Fruit fly (Drosophila melanogaster): ENCODE results near the gene Drsl6.

Drsl6 gene

dm6 chr3L:3303087-3303526 lies 33.1 kb downstream of the Drsl6 start, which contains the start of gene CG14968 (continued):
- peak; percentile 97 for TF ChIP-seq so (GFP tag; IDR thresholded peaks at IDR 0.05)
- TF ChIP-seq rib (GFP tag; IDR thresholded peaks at IDR 0.05) = peak; percentile 94
- peak; percentile 85 for TF ChIP-seq Camta (GFP tag; optimal IDR thresholded peaks at IDR 0.05)
- peak; percentile 62 for TF ChIP-seq CG34376 (GFP tag; optimal IDR thresholded peaks at IDR 0.05)
- TF ChIP-seq CG14441 (GFP tag; IDR thresholded peaks at IDR 0.05) = peak; percentile 95
- TF ChIP-seq BtbVII (GFP tag; optimal IDR thresholded peaks at IDR 0.05) = peak; percentile 88
- TF ChIP-seq HLH4C (GFP tag; IDR thresholded peaks at IDR 0.05; ENCODE audit: partially characterized antibody) = no peak
- peak; percentile 96 for TF ChIP-seq row (GFP tag; IDR thresholded peaks at IDR 0.05)
- peak; percentile 79 for TF ChIP-seq gcm (GFP tag; optimal IDR thresholded peaks at IDR 0.05)
- TF ChIP-seq CG6683 (GFP tag; optimal IDR thresholded peaks at IDR 0.05) = peak; percentile 89
- peak; percentile 97 for TF ChIP-seq CG2678 (tag; optimal IDR thresholded peaks at IDR 0.05)
- TF ChIP-seq CG3065 (GFP tag; optimal IDR thresholded peaks at IDR 0.05) = peak; percentile 70
- TF ChIP-seq CG17186 (GFP tag; optimal IDR thresholded peaks at IDR 0.05) = no peak
- TF ChIP-seq CG1792 (GFP tag; optimal IDR thresholded peaks at IDR 0.05) = peak; percentile 76
- peak; percentile 36 for TF ChIP-seq her (GFP tag; optimal IDR thresholded peaks at IDR 0.05)
- TF ChIP-seq Elba2 (GFP tag; optimal IDR thresholded peaks at IDR 0.05) = no peak
- TF ChIP-seq Bgb (GFP tag; IDR thresholded peaks at IDR 0.05; ENCODE audit: partially characterized antibody) = no peak
- TF ChIP-seq HLH3B (GFP tag; IDR thresholded peaks at IDR 0.05) = peak; percentile 96
- peak; percentile 84 for TF ChIP-seq tio (GFP tag; optimal IDR thresholded peaks at IDR 0.05)
- TF ChIP-seq CG15269 (tag; optimal IDR thresholded peaks at IDR 0.05) = peak; percentile 97
- TF ChIP-seq CG17328 (GFP tag; IDR thresholded peaks at IDR 0.05) = peak; percentile 96
- TF ChIP-seq Dad (GFP tag; optimal IDR thresholded peaks at IDR 0.05) = peak; percentile 86
- TF ChIP-seq tap (tag; optimal IDR thresholded peaks at IDR 0.05) = peak; percentile 91
- no peak for TF ChIP-seq cad (GFP tag; optimal IDR thresholded peaks at IDR 0.05)
- peak; percentile 87 for TF ChIP-seq CG18764 (GFP tag; optimal IDR thresholded peaks at IDR 0.05)
- peak; percentile 81; the same call in 2 of the 3 replicates for TF ChIP-seq CG2199 (GFP tag; IDR thresholded peaks at IDR 0.05)
- TF ChIP-seq CG15601 (tag; optimal IDR thresholded peaks at IDR 0.05) = peak; percentile 89
- peak; percentile 93 for TF ChIP-seq CG6689 (GFP tag; IDR thresholded peaks at IDR 0.05)
- peak; percentile 77 for TF ChIP-seq CkIIα-i1 (GFP tag; IDR thresholded peaks at IDR 0.05)
- peak; percentile 62 for TF ChIP-seq eyg (GFP tag; optimal IDR thresholded peaks at IDR 0.05)
- peak; percentile 87 for TF ChIP-seq dimm (GFP tag; IDR thresholded peaks at IDR 0.05)
- TF ChIP-seq CG7372 (GFP tag; IDR thresholded peaks at IDR 0.05) = peak; percentile 94
- TF ChIP-seq amos (GFP tag; IDR thresholded peaks at IDR 0.05; ENCODE audit: partially characterized antibody) = no peak
- peak; percentile 73 for TF ChIP-seq CG31365 (tag; optimal IDR thresholded peaks at IDR 0.05)
- TF ChIP-seq trem (tag; optimal IDR thresholded peaks at IDR 0.05) = peak; percentile 50
- TF ChIP-seq CG12659 (GFP tag; optimal IDR thresholded peaks at IDR 0.05) = peak; percentile 95
- TF ChIP-seq CG10431 (GFP tag; optimal IDR thresholded peaks at IDR 0.05) = peak; percentile 54
- peak; percentile 87 for TF ChIP-seq CG3726 (GFP tag; IDR thresholded peaks at IDR 0.05)
- peak; percentile 74 for TF ChIP-seq Deaf1 (tag; optimal IDR thresholded peaks at IDR 0.05)
- TF ChIP-seq CG6654 (GFP tag; optimal IDR thresholded peaks at IDR 0.05) = peak; percentile 74
- TF ChIP-seq Sox102F (GFP tag; optimal IDR thresholded peaks at IDR 0.05) = peak; percentile 97
- TF ChIP-seq pita (GFP tag; optimal IDR thresholded peaks at IDR 0.05) = peak; percentile 26
- peak; percentile 24 for TF ChIP-seq disco-r (GFP tag; optimal IDR thresholded peaks at IDR 0.05)
- peak; percentile 83 for TF ChIP-seq slou (GFP tag; optimal IDR thresholded peaks at IDR 0.05)
- peak; percentile 54 for TF ChIP-seq luna (GFP tag; optimal IDR thresholded peaks at IDR 0.05)
- TF ChIP-seq sens-2 (GFP tag; IDR thresholded peaks at IDR 0.05) = peak; percentile 94
- TF ChIP-seq repo (GFP tag; optimal IDR thresholded peaks at IDR 0.05) = peak; percentile 76
- TF ChIP-seq prd (optimal IDR thresholded peaks at IDR 0.05) = no peak
- peak; percentile 92 for TF ChIP-seq prd (GFP tag; IDR thresholded peaks at IDR 0.05)
- TF ChIP-seq slbo (GFP tag; IDR thresholded peaks at IDR 0.05) = peak; percentile 98
- peak; percentile 96 for TF ChIP-seq Awh (GFP tag; IDR thresholded peaks at IDR 0.05)
- TF ChIP-seq CG8089 (GFP tag; optimal IDR thresholded peaks at IDR 0.05) = peak; percentile 65

All from whole organism, embryonic.